Fruit fly (Drosophila melanogaster) whole organism, embryonic: ENCODE measurements around the gene CG32095.

Experiments used
- Abd-B ChIP-seq: fragments of 200-800 bp; sonication (Bioruptor generic); optimal IDR thresholded peaks from 2 replicates; lab custom pipeline; 2018; ENCODE audit warnings: missing biosample characterization, mild to moderate bottlenecking, missing genetic modification characterization, moderate library complexity
- BEAF-32 ChIP-seq: fragments of 200-800 bp; sonication (Bioruptor generic); optimal IDR thresholded peaks from 3 replicates; lab custom pipeline; 2017; ENCODE audit warnings: missing biosample characterization, missing genetic modification characterization, mild to moderate bottlenecking, moderate library complexity, missing genetic modification reagents
- C15 ChIP-seq: fragments of 200-800 bp; sonication (Bioruptor generic); IDR thresholded peaks from 3 replicates; pipeline ENCODE4 v1.3.6; 2022; ENCODE audit warnings: missing biosample characterization, missing genetic modification characterization
- CG10209 ChIP-seq: fragments of 200-800 bp; sonication (Bioruptor generic); optimal IDR thresholded peaks from 3 replicates; lab custom pipeline; 2017; ENCODE audit warnings: missing biosample characterization, mild to moderate bottlenecking, missing genetic modification characterization, missing genetic modification reagents
- CG10321 ChIP-seq: fragments of 200-800 bp; sonication (Bioruptor generic); IDR thresholded peaks from 2 replicates; pipeline ENCODE4 v1.3.6; 2022; ENCODE audit warnings: missing biosample characterization, missing genetic modification characterization
- CG10543 ChIP-seq: fragments of 200-800 bp; sonication (Bioruptor generic); optimal IDR thresholded peaks from 3 replicates; lab custom pipeline; 2017; ENCODE audit warnings: missing biosample characterization, mild to moderate bottlenecking, missing genetic modification characterization, moderate library complexity
- CG11560 ChIP-seq: fragments of 200-800 bp; sonication (Bioruptor generic); IDR thresholded peaks from 3 replicates; pipeline ENCODE4 v1.3.6; 2022; ENCODE audit warnings: missing biosample characterization, missing genetic modification characterization
- CG12391 ChIP-seq: fragments of 200-800 bp; sonication (Bioruptor generic); optimal IDR thresholded peaks from 3 replicates; lab custom pipeline; 2018; ENCODE audit warnings: missing biosample characterization, mild to moderate bottlenecking, missing genetic modification characterization, moderate library complexity
- CG12659 ChIP-seq: fragments of 200-800 bp; sonication (Bioruptor generic); optimal IDR thresholded peaks from 3 replicates; lab custom pipeline; 2017; ENCODE audit warnings: mild to moderate bottlenecking, missing biosample characterization, missing genetic modification reagents, missing genetic modification characterization
- CG15514 ChIP-seq: fragments of 200-800 bp; sonication (Bioruptor generic); optimal IDR thresholded peaks from 3 replicates; lab custom pipeline; 2017; ENCODE audit warnings: missing biosample characterization, missing genetic modification characterization, mild to moderate bottlenecking, moderate library complexity, missing genetic modification reagents
- CG16813 ChIP-seq: fragments of 200-800 bp; sonication (Bioruptor generic); IDR thresholded peaks from 3 replicates; pipeline ENCODE4 v1.3.6; 2022; ENCODE audit warnings: missing biosample characterization, missing genetic modification characterization; ENCODE audit not compliant: partially characterized antibody
- CG17568 ChIP-seq: fragments of 200-800 bp; sonication (Bioruptor generic); optimal IDR thresholded peaks from 2 replicates; lab custom pipeline; 2018; ENCODE audit warnings: missing biosample characterization, mild to moderate bottlenecking, missing genetic modification characterization, moderate library complexity
- CG17829 ChIP-seq: fragments of 200-800 bp; optimal IDR thresholded peaks from 2 replicates; lab custom pipeline; 2019; ENCODE audit warnings: missing biosample characterization, mild to moderate bottlenecking, missing genetic modification characterization, moderate library complexity
- CG1832 ChIP-seq: fragments of 200-800 bp; sonication (Bioruptor generic); optimal IDR thresholded peaks from 2 replicates; lab custom pipeline; 2017; ENCODE audit warnings: missing biosample characterization, mild to moderate bottlenecking, missing genetic modification characterization, inconsistent platforms
- CG34224 ChIP-seq: fragments of 200-800 bp; sonication (Bioruptor generic); IDR thresholded peaks from 3 replicates; pipeline ENCODE4 v1.3.6; 2022; ENCODE audit warnings: missing biosample characterization, missing genetic modification characterization; ENCODE audit not compliant: partially characterized antibody
- CG4617 ChIP-seq: fragments of 200-800 bp; sonication (Bioruptor generic); optimal IDR thresholded peaks from 3 replicates; lab custom pipeline; 2016; ENCODE audit warnings: missing biosample characterization, missing genetic modification characterization, borderline replicate concordance
- CG7928 ChIP-seq: fragments of 200-800 bp; sonication (Bioruptor generic); optimal IDR thresholded peaks from 2 replicates; lab custom pipeline; 2017; ENCODE audit warnings: missing biosample characterization, mild to moderate bottlenecking, missing genetic modification characterization
- CG8765 ChIP-seq: fragments of 200-800 bp; sonication (Bioruptor generic); IDR thresholded peaks from 2 replicates; pipeline ENCODE4 v1.3.6; 2022; ENCODE audit warnings: missing biosample characterization, missing genetic modification characterization
- CG9797 ChIP-seq: fragments of 200-800 bp; sonication (Bioruptor generic); optimal IDR thresholded peaks from 3 replicates; lab custom pipeline; 2018; ENCODE audit warnings: missing biosample characterization, mild to moderate bottlenecking, missing genetic modification characterization
- D19B ChIP-seq: fragments of 200-800 bp; sonication (Bioruptor generic); optimal IDR thresholded peaks from 2 replicates; lab custom pipeline; 2017; ENCODE audit warnings: missing biosample characterization, mild to moderate bottlenecking, missing genetic modification characterization
- Ets65A ChIP-seq: fragments of 200-800 bp; sonication (Bioruptor generic); peaks from one replicate; lab custom pipeline; 2016; ENCODE audit warnings: missing biosample characterization, missing genetic modification characterization
- HmgD ChIP-seq: fragments of 200-800 bp; sonication (Bioruptor generic); optimal IDR thresholded peaks from 3 replicates; lab custom pipeline; 2016; ENCODE audit warnings: missing biosample characterization, missing genetic modification characterization
- HmgZ ChIP-seq: fragments of 200-800 bp; sonication (Bioruptor generic); optimal IDR thresholded peaks from 2 replicates; lab custom pipeline; 2018; ENCODE audit warnings: missing biosample characterization, mild to moderate bottlenecking, missing genetic modification characterization
- Kr ChIP-seq: fragments of 200-800 bp; sonication (Bioruptor generic); optimal IDR thresholded peaks from 2 replicates; lab custom pipeline; 2017; ENCODE audit warnings: missing biosample characterization, mild to moderate bottlenecking, missing genetic modification characterization
- MESR4 ChIP-seq: fragments of 200-800 bp; sonication (Bioruptor generic); optimal IDR thresholded peaks from 2 replicates; lab custom pipeline; 2018; ENCODE audit warnings: missing biosample characterization, mild to moderate bottlenecking, missing genetic modification characterization, moderate library complexity
- Rfx ChIP-seq: fragments of 200-800 bp; sonication (Bioruptor generic); IDR thresholded peaks from 2 replicates; pipeline ENCODE4 v1.3.6; 2022; ENCODE audit warnings: missing biosample characterization, missing genetic modification characterization
- Stat92E ChIP-seq, 3 experiments: fragments of >200 bp in 2 of 3; fragments of 200-800 bp in 1 of 3; sonication (Bioruptor generic) in 1 of 3; optimal IDR thresholded peaks; 2 replicates each; lab custom pipeline; 2017 to 2019; ENCODE audit warnings: missing biosample characterization in 3 of 3, missing genetic modification characterization in 3 of 3, mild to moderate bottlenecking in 1 of 3, moderate library complexity in 1 of 3
- Xrp1 ChIP-seq: fragments of 200-800 bp; sonication (Bioruptor generic); IDR thresholded peaks from 2 replicates; pipeline ENCODE4 v1.3.6; 2022; ENCODE audit warnings: missing biosample characterization, missing genetic modification characterization
- amos ChIP-seq: fragments of 200-800 bp; sonication (Bioruptor generic); IDR thresholded peaks from 2 replicates; pipeline ENCODE4 v1.3.6; 2022; ENCODE audit warnings: missing biosample characterization, missing genetic modification characterization; ENCODE audit not compliant: partially characterized antibody
- ash1 ChIP-seq: fragments of 200-800 bp; sonication (Bioruptor generic); optimal IDR thresholded peaks from 2 replicates; lab custom pipeline; 2018; ENCODE audit warnings: missing biosample characterization, mild to moderate bottlenecking, missing genetic modification characterization
- ato ChIP-seq: fragments of 200-800 bp; sonication (Bioruptor generic); IDR thresholded peaks from 2 replicates; pipeline ENCODE4 v1.3.6; 2022; ENCODE audit warnings: missing biosample characterization, missing genetic modification characterization; ENCODE audit not compliant: partially characterized antibody
- az2 ChIP-seq: fragments of 200-800 bp; sonication (Bioruptor generic); optimal IDR thresholded peaks from 3 replicates; lab custom pipeline; 2016; ENCODE audit warnings: missing biosample characterization, missing genetic modification characterization
- bbx ChIP-seq: fragments of 200-800 bp; sonication (Bioruptor generic); IDR thresholded peaks from 2 replicates; pipeline ENCODE4 v1.3.6; 2022; ENCODE audit warnings: missing biosample characterization, missing genetic modification characterization; ENCODE audit not compliant: partially characterized antibody
- bcd ChIP-seq: fragments of 200-800 bp; sonication (Bioruptor generic); optimal IDR thresholded peaks from 2 replicates; lab custom pipeline; 2017; ENCODE audit warnings: missing biosample characterization, mild to moderate bottlenecking, missing genetic modification characterization
- chif ChIP-seq, 2 experiments: fragments of 200-800 bp; sonication (Bioruptor generic); optimal IDR thresholded peaks; 3 replicates each; lab custom pipeline; 2016; ENCODE audit warnings: missing biosample characterization in 2 of 2, missing genetic modification characterization in 2 of 2
- gfzf ChIP-seq: fragments of 200-800 bp; sonication (Bioruptor generic); optimal IDR thresholded peaks from 2 replicates; lab custom pipeline; 2016; ENCODE audit warnings: missing biosample characterization, mild to moderate bottlenecking, missing genetic modification characterization, moderate library complexity
- ham ChIP-seq: fragments of 200-800 bp; sonication (Bioruptor generic); IDR thresholded peaks from 2 replicates; pipeline ENCODE4 v1.3.6; 2022; ENCODE audit warnings: missing biosample characterization, missing genetic modification characterization
- hb ChIP-seq: fragments of 200-800 bp; sonication (Bioruptor generic); IDR thresholded peaks from 3 replicates; pipeline ENCODE4 v1.3.6; 2022; ENCODE audit warnings: missing biosample characterization, missing genetic modification characterization; ENCODE audit not compliant: partially characterized antibody
- her ChIP-seq: fragments of 200-800 bp; sonication (Bioruptor generic); optimal IDR thresholded peaks from 2 replicates; lab custom pipeline; 2016; ENCODE audit warnings: missing biosample characterization, missing genetic modification characterization
- knrl ChIP-seq: fragments of 200-800 bp; sonication (Bioruptor generic); IDR thresholded peaks from 3 replicates; pipeline ENCODE4 v1.3.6; 2022; ENCODE audit warnings: missing biosample characterization, missing genetic modification characterization; ENCODE audit not compliant: partially characterized antibody
- peb ChIP-seq: fragments of 200-800 bp; sonication (Bioruptor generic); IDR thresholded peaks from 2 replicates; pipeline ENCODE4 v1.3.6; 2022; ENCODE audit warnings: missing biosample characterization, missing genetic modification characterization
- pnt ChIP-seq: fragments of 200-800 bp; sonication (Bioruptor generic); optimal IDR thresholded peaks from 3 replicates; lab custom pipeline; 2016; ENCODE audit warnings: missing biosample characterization, missing genetic modification characterization
- pros ChIP-seq: fragments of 200-800 bp; sonication (Bioruptor generic); optimal IDR thresholded peaks from 3 replicates; lab custom pipeline; 2019; ENCODE audit warnings: missing biosample characterization, mild to moderate bottlenecking, missing genetic modification characterization, moderate library complexity
- row ChIP-seq: fragments of 200-800 bp; sonication (Bioruptor generic); IDR thresholded peaks from 3 replicates; pipeline ENCODE4 v1.3.6; 2022; ENCODE audit warnings: missing biosample characterization, missing genetic modification characterization
- unc-4 ChIP-seq: fragments of 200-800 bp; sonication (Bioruptor generic); IDR thresholded peaks from 2 replicates; pipeline ENCODE4 v1.3.6; 2022; ENCODE audit warnings: missing biosample characterization, missing genetic modification characterization; ENCODE audit not compliant: partially characterized antibody
- wek ChIP-seq: fragments of 200-800 bp; sonication (Bioruptor generic); optimal IDR thresholded peaks from 3 replicates; lab custom pipeline; 2018; ENCODE audit warnings: missing biosample characterization, mild to moderate bottlenecking, missing genetic modification characterization, moderate library complexity
- z ChIP-seq: fragments of 200-800 bp; sonication (Bioruptor generic); IDR thresholded peaks from 3 replicates; pipeline ENCODE4 v1.3.6; 2022; ENCODE audit warnings: missing biosample characterization, missing genetic modification characterization

Gene CG32095

DNA sequence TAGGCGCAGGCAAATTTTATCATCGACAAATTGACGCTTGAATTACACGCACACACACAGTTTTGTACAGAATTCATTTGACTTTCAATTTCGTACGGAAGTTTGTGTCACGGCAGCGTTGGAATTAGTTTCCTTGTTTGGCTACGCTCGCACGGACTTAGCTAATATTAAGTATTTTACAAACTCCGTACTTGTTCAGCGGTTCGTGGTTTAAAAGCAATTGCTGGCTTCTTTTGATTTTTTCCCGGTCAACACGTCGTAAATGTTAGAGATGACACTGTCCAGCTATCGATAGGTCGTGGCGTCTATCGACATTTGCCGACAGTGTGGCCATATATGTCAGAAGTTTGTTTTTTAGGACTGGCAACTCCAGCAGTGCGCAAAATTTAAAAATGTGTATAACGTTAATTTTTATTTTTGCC, 7.8 kb upstream of the CG32095 start, which contains the start of gene CycA (continued):
- peak; percentile 29 for TF ChIP-seq CG4617 (GFP tag; lab: Kevin White, UChicago)
- TF ChIP-seq row = peak; percentile 13; the same call in 1 of the 3 replicates
- TF ChIP-seq wek = peak; percentile 32
- TF ChIP-seq CG15514 (GFP tag; lab: Kevin White, UChicago) = peak; percentile 66
- peak; percentile 87 for TF ChIP-seq CG16813 (GFP tag; lab: Robert Waterston, UW)
- TF ChIP-seq HmgD (GFP tag; lab: Kevin White, UChicago) = peak; percentile 10
- TF ChIP-seq peb = no peak
- TF ChIP-seq BEAF-32 (GFP tag; lab: Kevin White, UChicago) = peak; percentile 93
- peak; percentile 94 for TF ChIP-seq CG9797 (GFP tag; lab: Kevin White, UChicago)
- peak; percentile 90 for TF ChIP-seq knrl
- peak; percentile 33 for TF ChIP-seq CG17568 (GFP tag; lab: Kevin White, UChicago)
- TF ChIP-seq pnt = no peak
- TF ChIP-seq amos (GFP tag; lab: Robert Waterston, UW) = peak; percentile 94
- TF ChIP-seq HmgZ (tag; lab: Kevin White, UChicago) = peak; percentile 40
- no peak for TF ChIP-seq C15
- peak in 1 of 3 experiments; percentile 69 for TF ChIP-seq Stat92E (GFP tag; optimal IDR thresholded peaks at IDR 0.05; lab: Kevin White, UChicago)
- peak; percentile 76 for TF ChIP-seq hb (GFP tag; lab: Robert Waterston, UW)
- TF ChIP-seq CG17829 = peak; percentile 47
- TF ChIP-seq CG34224 = peak; percentile 79
- TF ChIP-seq gfzf (GFP tag; lab: Kevin White, UChicago) = peak; percentile 61
- TF ChIP-seq unc-4 (GFP tag; lab: Robert Waterston, UW) = peak; percentile 85
- peak; percentile 52 for TF ChIP-seq CG12659
- peak; percentile 64 for TF ChIP-seq MESR4

DNA sequence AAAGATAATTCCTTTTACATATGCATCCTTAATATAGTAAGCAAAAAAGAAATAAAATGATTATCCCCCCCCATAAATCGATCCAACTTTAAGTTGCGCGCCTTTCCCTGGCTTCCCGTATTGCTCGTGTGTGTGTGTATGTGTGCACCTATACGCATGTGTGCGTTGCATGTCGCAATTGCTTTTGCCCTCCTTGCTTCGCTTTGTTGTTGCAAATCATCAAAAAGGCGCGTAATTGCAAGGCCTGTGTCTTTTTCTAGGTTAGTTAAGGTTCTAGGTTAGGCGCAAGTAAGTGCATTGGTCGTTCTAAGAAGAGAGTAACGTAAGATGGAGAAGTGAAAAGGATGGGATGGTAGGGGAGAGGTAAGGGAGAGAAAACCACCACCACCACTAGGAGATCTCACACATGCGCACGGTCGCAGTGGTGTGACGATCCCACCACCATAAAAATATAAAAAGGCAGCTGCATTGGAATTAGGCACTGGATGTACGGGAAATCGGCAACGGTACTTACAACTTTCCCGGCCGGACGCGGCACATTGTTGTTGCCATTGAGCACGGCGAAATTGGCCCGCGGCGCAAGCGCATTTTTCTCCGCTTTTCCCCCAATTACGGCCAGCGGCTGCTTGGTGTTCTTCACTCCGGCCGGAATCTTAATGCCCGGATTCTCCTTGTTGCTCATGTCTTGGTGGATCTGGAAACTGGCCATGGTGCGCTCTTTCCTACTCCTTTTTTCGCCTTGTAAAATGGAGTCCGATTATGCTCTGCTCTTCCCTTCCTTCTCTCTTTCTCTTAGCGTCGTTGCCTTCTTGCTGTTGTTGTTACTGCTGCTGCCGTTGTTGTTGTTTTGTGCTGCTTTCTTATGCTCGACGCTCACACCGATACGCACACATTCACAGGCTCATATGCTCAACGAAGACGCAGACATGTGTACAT, 7.1 kb upstream of the CG32095 start:
- TF ChIP-seq Rfx = no peak
- no peak for TF ChIP-seq bcd (GFP tag; lab: Kevin White, UChicago)
- no peak for TF ChIP-seq CG1832 (GFP tag; lab: Kevin White, UChicago)
- no peak for TF ChIP-seq CG12391 (tag; lab: Kevin White, UChicago)
- TF ChIP-seq CG11560 (tag; lab: Robert Waterston, UW) = no peak
- no peak for TF ChIP-seq BEAF-32 (GFP tag; lab: Kevin White, UChicago)
- no peak for TF ChIP-seq CG10209 (GFP tag; lab: Kevin White, UChicago)
- no peak for TF ChIP-seq Xrp1 (GFP tag; lab: Robert Waterston, UW)
- TF ChIP-seq D19B = no peak
- no peak for TF ChIP-seq z (GFP tag; lab: Robert Waterston, UW)
- no peak for TF ChIP-seq Kr (GFP tag; lab: Kevin White, UChicago)
- no peak for TF ChIP-seq CG7928 (GFP tag; lab: Kevin White, UChicago)
- no peak for TF ChIP-seq ato (GFP tag; lab: Robert Waterston, UW)
- no peak for TF ChIP-seq wek
- TF ChIP-seq ham (GFP tag; lab: Robert Waterston, UW) = no peak
- no peak for TF ChIP-seq her
- TF ChIP-seq ash1 (GFP tag; lab: Kevin White, UChicago) = no peak
- TF ChIP-seq Abd-B (GFP tag; lab: Kevin White, UChicago) = no peak
- TF ChIP-seq az2 (GFP tag; lab: Kevin White, UChicago) = no peak
- no peak for TF ChIP-seq bbx
- peak; percentile 26 for TF ChIP-seq CG10543 (GFP tag; lab: Kevin White, UChicago)
- TF ChIP-seq HmgD (GFP tag; lab: Kevin White, UChicago) = no peak
- TF ChIP-seq chif (GFP tag; optimal IDR thresholded peaks at IDR 0.05; lab: Kevin White, UChicago) = no peak
- TF ChIP-seq Ets65A (GFP tag; lab: Kevin White, UChicago) = no peak
- no peak for TF ChIP-seq CG8765 (GFP tag; lab: Robert Waterston, UW)
- TF ChIP-seq pros (GFP tag; lab: Kevin White, UChicago) = peak; percentile 92
- TF ChIP-seq CG10321 = no peak
